Fruit fly (Drosophila melanogaster) whole organism, prepupa: ENCODE measurements around the gene CG9701.

Experiments
- Blimp-1 ChIP-seq: fragments of 200-800 bp; sonication (Bioruptor generic); optimal IDR thresholded peaks from 3 replicates; lab custom pipeline; 2017; ENCODE audit warnings: missing biosample characterization, missing genetic modification characterization, mild to moderate bottlenecking, moderate library complexity, missing genetic modification reagents
- CG10631 ChIP-seq: fragments of 200-800 bp; sonication (Bioruptor generic); optimal IDR thresholded peaks from 2 replicates; lab custom pipeline; 2016; ENCODE audit warnings: missing biosample characterization, missing genetic modification characterization
- CG10669 ChIP-seq: fragments of 200-800 bp; sonication (Bioruptor generic); optimal IDR thresholded peaks from 3 replicates; lab custom pipeline; 2018; ENCODE audit warnings: missing biosample characterization, mild to moderate bottlenecking, missing genetic modification characterization, moderate library complexity
- CG11294 ChIP-seq: fragments of 200-800 bp; sonication (Bioruptor generic); IDR thresholded peaks from 2 replicates; pipeline ENCODE4 v1.3.6; 2022; ENCODE audit warnings: missing biosample characterization, missing genetic modification characterization
- CG11762 ChIP-seq: fragments of 200-800 bp; sonication (Bioruptor generic); optimal IDR thresholded peaks from 3 replicates; lab custom pipeline; 2016; ENCODE audit warnings: missing biosample characterization, missing genetic modification characterization; ENCODE audit not compliant: insufficient read depth
- CG15336 ChIP-seq: fragments of 200-800 bp; sonication (Bioruptor generic); IDR thresholded peaks from 2 replicates; pipeline ENCODE4 v1.3.6; 2022; ENCODE audit warnings: missing biosample characterization, missing genetic modification characterization
- CG1621 ChIP-seq: fragments of 200-800 bp; sonication (Bioruptor generic); optimal IDR thresholded peaks from 3 replicates; lab custom pipeline; 2018; ENCODE audit warnings: missing biosample characterization, mild to moderate bottlenecking, missing genetic modification characterization
- CG16779 ChIP-seq: fragments of 200-800 bp; sonication (Bioruptor generic); optimal IDR thresholded peaks from 3 replicates; lab custom pipeline; 2017; ENCODE audit warnings: missing biosample characterization, mild to moderate bottlenecking, missing genetic modification characterization
- CG3032 ChIP-seq: fragments of 200-800 bp; optimal IDR thresholded peaks from 2 replicates; lab custom pipeline; 2019; ENCODE audit warnings: missing biosample characterization, mild to moderate bottlenecking, missing genetic modification characterization, moderate library complexity
- CG31627 ChIP-seq: fragments of 200-800 bp; sonication (Bioruptor generic); optimal IDR thresholded peaks from 3 replicates; lab custom pipeline; 2016; ENCODE audit warnings: missing biosample characterization, missing genetic modification characterization
- CG34406 ChIP-seq: fragments of 200-800 bp; sonication (Bioruptor generic); optimal IDR thresholded peaks from 3 replicates; lab custom pipeline; 2016; ENCODE audit warnings: missing biosample characterization, missing genetic modification characterization
- CG3919 ChIP-seq: fragments of 200-800 bp; sonication (Bioruptor generic); optimal IDR thresholded peaks from 3 replicates; lab custom pipeline; 2016; ENCODE audit warnings: missing biosample characterization, missing genetic modification characterization
- CG4318 ChIP-seq: fragments of 200-800 bp; sonication (Bioruptor generic); optimal IDR thresholded peaks from 3 replicates; lab custom pipeline; 2017; ENCODE audit warnings: missing biosample characterization, mild to moderate bottlenecking, missing genetic modification characterization
- CG6276 ChIP-seq: fragments of 200-800 bp; sonication (Bioruptor generic); optimal IDR thresholded peaks from 2 replicates; lab custom pipeline; 2017; ENCODE audit warnings: missing biosample characterization, mild to moderate bottlenecking, missing genetic modification characterization
- CG6792 ChIP-seq: fragments of 200-800 bp; sonication (Bioruptor generic); optimal IDR thresholded peaks from 3 replicates; lab custom pipeline; 2016; ENCODE audit warnings: missing biosample characterization, missing genetic modification characterization
- CG6808 ChIP-seq: fragments of 200-800 bp; sonication (Bioruptor generic); optimal IDR thresholded peaks from 3 replicates; lab custom pipeline; 2017; ENCODE audit warnings: missing biosample characterization, missing genetic modification characterization, mild to moderate bottlenecking, moderate library complexity, missing genetic modification reagents
- CG6854 ChIP-seq: fragments of 200-800 bp; sonication (Bioruptor generic); optimal IDR thresholded peaks from 2 replicates; lab custom pipeline; 2017; ENCODE audit warnings: missing biosample characterization, mild to moderate bottlenecking, missing genetic modification characterization
- CG7368 ChIP-seq: fragments of 200-800 bp; sonication (Bioruptor generic); optimal IDR thresholded peaks from 3 replicates; lab custom pipeline; 2016; ENCODE audit warnings: missing biosample characterization, missing genetic modification characterization
- CG8119 ChIP-seq: fragments of 200-800 bp; sonication (Bioruptor generic); IDR thresholded peaks from 3 replicates; pipeline ENCODE4 v1.3.6; 2022; ENCODE audit warnings: missing biosample characterization, missing genetic modification characterization
- CG8319 ChIP-seq: fragments of 200-800 bp; sonication (Bioruptor generic); optimal IDR thresholded peaks from 3 replicates; lab custom pipeline; 2016; ENCODE audit warnings: missing biosample characterization, missing genetic modification characterization
- CG9139 ChIP-seq: fragments of 200-800 bp; sonication (Bioruptor generic); optimal IDR thresholded peaks from 3 replicates; lab custom pipeline; 2017; ENCODE audit warnings: missing biosample characterization, mild to moderate bottlenecking, missing genetic modification characterization
- Eip78C ChIP-seq: fragments of 200-800 bp; sonication (Bioruptor generic); peaks from one replicate; lab custom pipeline; 2016; ENCODE audit warnings: missing biosample characterization, missing genetic modification characterization
- Ets21C ChIP-seq: fragments of 200-800 bp; sonication (Bioruptor generic); optimal IDR thresholded peaks from 3 replicates; lab custom pipeline; 2016; ENCODE audit warnings: missing biosample characterization, missing genetic modification characterization
- Ets96B ChIP-seq: fragments of 200-800 bp; optimal IDR thresholded peaks from 2 replicates; lab custom pipeline; 2019; ENCODE audit warnings: missing biosample characterization, mild to moderate bottlenecking, missing genetic modification characterization, moderate library complexity
- Gug ChIP-seq: fragments of 200-800 bp; sonication (Bioruptor generic); IDR thresholded peaks from 2 replicates; pipeline ENCODE4 v1.3.6; 2022; ENCODE audit warnings: missing biosample characterization, missing genetic modification characterization
- Hr38 ChIP-seq: sonication (Bioruptor generic); optimal IDR thresholded peaks from 2 replicates; lab custom pipeline; 2016; ENCODE audit warnings: missing biosample characterization, missing genetic modification characterization
- Lpt ChIP-seq: fragments of 200-800 bp; sonication (Bioruptor generic); optimal IDR thresholded peaks from 3 replicates; lab custom pipeline; 2016; ENCODE audit warnings: missing biosample characterization, missing genetic modification characterization
- Met ChIP-seq: fragments of 200-800 bp; sonication (Bioruptor generic); optimal IDR thresholded peaks from 3 replicates; lab custom pipeline; 2016; ENCODE audit warnings: missing biosample characterization, missing genetic modification characterization
- OdsH ChIP-seq: fragments of 200-800 bp; sonication (Bioruptor generic); optimal IDR thresholded peaks from 3 replicates; lab custom pipeline; 2016; ENCODE audit warnings: missing biosample characterization, missing genetic modification characterization
- Smox ChIP-seq: fragments of 200-800 bp; sonication (Bioruptor generic); optimal IDR thresholded peaks from 3 replicates; lab custom pipeline; 2016; ENCODE audit warnings: missing biosample characterization, missing genetic modification characterization
- Sox102F ChIP-seq: fragments of 200-800 bp; sonication (Bioruptor generic); optimal IDR thresholded peaks from 2 replicates; lab custom pipeline; 2016; ENCODE audit warnings: missing biosample characterization, mild to moderate bottlenecking, missing genetic modification characterization
- Sox14 ChIP-seq: fragments of 200-800 bp; sonication (Bioruptor generic); optimal IDR thresholded peaks from 3 replicates; lab custom pipeline; 2016; ENCODE audit warnings: missing biosample characterization, missing genetic modification characterization
- Sox15 ChIP-seq: fragments of 200-800 bp; sonication (Bioruptor generic); optimal IDR thresholded peaks from 3 replicates; lab custom pipeline; 2016; ENCODE audit warnings: missing biosample characterization, missing genetic modification characterization
- achi ChIP-seq: fragments of 200-800 bp; sonication (Bioruptor generic); optimal IDR thresholded peaks from 3 replicates; lab custom pipeline; 2016; ENCODE audit warnings: missing biosample characterization, missing genetic modification characterization
- acj6 ChIP-seq: fragments of 200-800 bp; sonication (Bioruptor generic); optimal IDR thresholded peaks from 3 replicates; lab custom pipeline; 2016; ENCODE audit warnings: missing biosample characterization, missing genetic modification characterization
- cyc ChIP-seq: fragments of 200-800 bp; sonication (Bioruptor generic); optimal IDR thresholded peaks from 3 replicates; lab custom pipeline; 2016; ENCODE audit warnings: missing biosample characterization, missing genetic modification characterization
- dsx ChIP-seq: fragments of 200-800 bp; optimal IDR thresholded peaks from 3 replicates; lab custom pipeline; 2019; ENCODE audit warnings: missing biosample characterization, mild to moderate bottlenecking, missing genetic modification characterization, moderate library complexity; ENCODE audit not compliant: poor library complexity, severe bottlenecking
- eg ChIP-seq: fragments of 200-800 bp; sonication (Bioruptor generic); IDR thresholded peaks from 3 replicates; pipeline ENCODE4 v1.3.6; 2022; ENCODE audit warnings: missing biosample characterization, missing genetic modification characterization
- esn ChIP-seq: fragments of 200-800 bp; sonication (Bioruptor generic); optimal IDR thresholded peaks from 2 replicates; lab custom pipeline; 2016; ENCODE audit warnings: missing biosample characterization, mild to moderate bottlenecking, missing genetic modification characterization, moderate library complexity
- fd59A ChIP-seq: fragments of 200-800 bp; sonication (Bioruptor generic); optimal IDR thresholded peaks from 2 replicates; lab custom pipeline; 2017; ENCODE audit warnings: missing biosample characterization, mild to moderate bottlenecking, missing genetic modification characterization, missing genetic modification reagents
- fd85E ChIP-seq: fragments of 200-800 bp; sonication (Bioruptor generic); optimal IDR thresholded peaks from 3 replicates; lab custom pipeline; 2016; ENCODE audit warnings: missing biosample characterization, missing genetic modification characterization
- fkh ChIP-seq: fragments of 200-800 bp; sonication (Bioruptor generic); optimal IDR thresholded peaks from 3 replicates; lab custom pipeline; 2017; ENCODE audit warnings: missing biosample characterization, mild to moderate bottlenecking, missing genetic modification characterization, moderate library complexity
- lz ChIP-seq: fragments of 200-800 bp; sonication (Bioruptor generic); optimal IDR thresholded peaks from 3 replicates; lab custom pipeline; 2016; ENCODE audit warnings: missing biosample characterization, missing genetic modification characterization
- pdm3 ChIP-seq: fragments of 200-800 bp; sonication (Bioruptor generic); optimal IDR thresholded peaks from 3 replicates; lab custom pipeline; 2016; ENCODE audit warnings: missing biosample characterization, missing genetic modification characterization
- salr ChIP-seq, 2 experiments: fragments of 200-800 bp; sonication (Bioruptor generic); optimal IDR thresholded peaks; 3 replicates each; lab custom pipeline; 2016 to 2018; ENCODE audit warnings: missing biosample characterization in 2 of 2, missing genetic modification characterization in 2 of 2, mild to moderate bottlenecking in 1 of 2
- spab ChIP-seq: fragments of 200-800 bp; sonication (Bioruptor generic); optimal IDR thresholded peaks from 2 replicates; lab custom pipeline; 2017; ENCODE audit warnings: missing biosample characterization, mild to moderate bottlenecking, missing genetic modification characterization, missing genetic modification reagents
- ss ChIP-seq, 2 experiments: fragments of 200-800 bp; sonication (Bioruptor generic); optimal IDR thresholded peaks; 2 replicates in 1 of 2; 3 replicates in 1 of 2; lab custom pipeline; 2017 to 2018; ENCODE audit warnings: mild to moderate bottlenecking in 2 of 2, missing biosample characterization in 2 of 2, missing genetic modification characterization in 2 of 2, moderate library complexity in 1 of 2
- topi ChIP-seq: fragments of 200-800 bp; sonication (Bioruptor generic); optimal IDR thresholded peaks from 3 replicates; lab custom pipeline; 2016; ENCODE audit warnings: missing biosample characterization, missing genetic modification characterization

CG9701 gene

dm6 chr3L:16759483-16759882 lies 26.1 kb downstream of the CG9701 start (continued):
- peak; percentile 29 for TF ChIP-seq dsx (GFP tag; lab: Kevin White, UChicago)
- no peak for TF ChIP-seq Sox14 (GFP tag; lab: Kevin White, UChicago)
- peak; percentile 20 for TF ChIP-seq CG10669 (GFP tag; lab: Kevin White, UChicago)
- no peak for TF ChIP-seq CG9139 (GFP tag; lab: Kevin White, UChicago)
- peak in 1 of 2 experiments; percentile 1 for TF ChIP-seq salr (GFP tag; optimal IDR thresholded peaks at IDR 0.05; lab: Kevin White, UChicago)
- no peak for TF ChIP-seq lz (GFP tag; lab: Kevin White, UChicago)
- no peak for TF ChIP-seq CG16779 (tag; lab: Kevin White, UChicago)
- TF ChIP-seq Hr38 (GFP tag; lab: Kevin White, UChicago), result no peak
- TF ChIP-seq cyc (GFP tag; lab: Kevin White, UChicago), result no peak
- TF ChIP-seq Blimp-1 (GFP tag; lab: Kevin White, UChicago), result no peak
- peak; percentile 47 for TF ChIP-seq achi (GFP tag; lab: Kevin White, UChicago)
- TF ChIP-seq topi (GFP tag; lab: Kevin White, UChicago), result no peak
- peak; percentile 56 for TF ChIP-seq CG3032 (tag; lab: Kevin White, UChicago)
- TF ChIP-seq Gug (GFP tag; lab: Robert Waterston, UW), result no peak
- peak; percentile 11 for TF ChIP-seq CG4318 (GFP tag; lab: Kevin White, UChicago)
- TF ChIP-seq pdm3, result peak; percentile 10
- TF ChIP-seq acj6, result peak; percentile 15

DNA sequence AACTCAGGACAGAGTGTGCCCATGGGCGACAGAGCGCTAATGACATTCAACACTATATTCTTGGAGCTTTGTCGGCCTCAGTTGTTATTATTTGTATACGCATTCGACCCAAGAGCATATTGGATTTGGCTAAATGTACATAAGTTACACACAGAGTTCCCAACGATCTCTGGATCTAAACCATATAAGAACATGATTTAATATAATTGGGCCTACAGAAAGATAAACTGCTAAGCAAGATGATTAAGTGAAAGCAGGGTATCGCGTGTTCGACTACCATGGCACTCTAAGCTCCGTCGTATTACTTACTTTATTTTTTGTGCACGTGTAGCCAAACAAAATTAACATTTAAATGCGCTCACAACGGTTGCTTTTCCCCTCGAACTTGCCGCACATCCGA lies 26.9 kb downstream of the CG9701 start:
- TF ChIP-seq Smox (GFP tag; lab: Kevin White, UChicago) (no peak), CG34406 (GFP tag; lab: Kevin White, UChicago) (no peak), Met (GFP tag; lab: Kevin White, UChicago) (no peak), Ets21C (GFP tag; lab: Kevin White, UChicago) (no peak), Ets96B (tag; lab: Kevin White, UChicago) (no peak), CG10631 (peak; percentile 8), achi (GFP tag; lab: Kevin White, UChicago) (no peak), Lpt (GFP tag; lab: Kevin White, UChicago) (no peak), Blimp-1 (GFP tag; lab: Kevin White, UChicago) (no peak), Sox15 (no peak), CG10669 (GFP tag; lab: Kevin White, UChicago) (no peak), CG6792 (no peak), CG31627 (GFP tag; lab: Kevin White, UChicago) (no peak), fkh (no peak), CG15336 (GFP tag; lab: Robert Waterston, UW) (0 out of 2 replicates have a peak, but pooled peaks have one; percentile 22), lz (GFP tag; lab: Kevin White, UChicago) (no peak), CG3032 (tag; lab: Kevin White, UChicago) (no peak), CG16779 (tag; lab: Kevin White, UChicago) (no peak), Sox102F (no peak), CG8319 (GFP tag; lab: Kevin White, UChicago) (no peak), CG8119 (GFP tag; lab: Robert Waterston, UW) (0 out of 3 replicates have a peak, but pooled peaks have one; percentile 19), CG3919 (GFP tag; lab: Kevin White, UChicago) (no peak), ss (GFP tag; optimal IDR thresholded peaks at IDR 0.05; lab: Kevin White, UChicago) (no peak), CG7368 (GFP tag; lab: Kevin White, UChicago) (no peak), eg (GFP tag; lab: Robert Waterston, UW) (no peak), OdsH (GFP tag; lab: Kevin White, UChicago) (peak; percentile 11), CG11294 (GFP tag; lab: Robert Waterston, UW) (no peak), pdm3 (no peak), Gug (GFP tag; lab: Robert Waterston, UW) (no peak), spab (GFP tag; lab: Kevin White, UChicago) (no peak), CG4318 (GFP tag; lab: Kevin White, UChicago) (no peak), CG1621 (tag; lab: Kevin White, UChicago) (no peak), esn (no peak), fd85E (no peak), fd59A (GFP tag; lab: Kevin White, UChicago) (no peak), cyc (GFP tag; lab: Kevin White, UChicago) (no peak), CG6854 (no peak), Hr38 (GFP tag; lab: Kevin White, UChicago) (no peak), CG11762 (GFP tag; lab: Kevin White, UChicago) (no peak), CG6276 (GFP tag; lab: Kevin White, UChicago) (no peak), acj6 (peak; percentile 27), Sox14 (GFP tag; lab: Kevin White, UChicago) (no peak), CG6808 (GFP tag; lab: Kevin White, UChicago) (no peak), Eip78C (GFP tag; lab: Kevin White, UChicago) (no peak)
